Fruit fly (Drosophila melanogaster): Measurements from ENCODE around the gene FoxK.

Gene FoxK

DNA sequence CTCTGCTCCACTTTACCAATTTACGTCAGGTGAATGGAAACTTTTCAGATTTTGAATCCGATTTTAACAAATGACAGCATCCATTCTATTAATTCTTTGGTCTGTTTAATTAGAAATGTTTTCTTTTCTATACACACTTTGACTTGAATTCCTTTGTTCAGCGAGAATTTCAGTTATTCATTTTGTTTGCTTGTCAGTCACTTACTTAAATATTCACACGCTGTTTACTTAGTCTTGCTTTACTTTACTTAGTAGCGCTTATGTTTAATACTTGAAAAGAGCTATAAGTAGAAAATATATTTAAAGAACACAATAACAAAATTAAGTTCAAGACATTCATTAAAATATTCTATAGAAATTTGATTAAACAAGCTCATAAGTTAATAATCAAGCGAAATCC is 13.2 kb downstream of the FoxK start, which contains the start of gene CG32073 (continued):
- TF ChIP-seq cwo (GFP tag; optimal IDR thresholded peaks at IDR 0.05) (peak; percentile 64), CG7556 (GFP tag; optimal IDR thresholded peaks at IDR 0.05) (peak; percentile 17), CG1603 (tag; optimal IDR thresholded peaks at IDR 0.05) (peak; percentile 23), D19A (tag; optimal IDR thresholded peaks at IDR 0.05) (peak; percentile 48), rib (GFP tag; IDR thresholded peaks at IDR 0.05) (no peak), Awh (GFP tag; IDR thresholded peaks at IDR 0.05) (0 out of 2 replicates have a peak, but pooled peaks have one; percentile 16), CG8924 (tag; optimal IDR thresholded peaks at IDR 0.05) (peak; percentile 9), lab (GFP tag; optimal IDR thresholded peaks at IDR 0.05) (peak; percentile 75), CG14710 (tag; optimal IDR thresholded peaks at IDR 0.05) (peak; percentile 42), CG6654 (GFP tag; optimal IDR thresholded peaks at IDR 0.05) (no peak), tap (tag; optimal IDR thresholded peaks at IDR 0.05) (peak; percentile 36), CG13296 (GFP tag; optimal IDR thresholded peaks at IDR 0.05) (peak; percentile 55), CG33213 (GFP tag; optimal IDR thresholded peaks at IDR 0.05) (peak; percentile 34), CG18599 (GFP tag; optimal IDR thresholded peaks at IDR 0.05) (peak; percentile 75), CG18262 (tag; optimal IDR thresholded peaks at IDR 0.05) (peak; percentile 43), CG3065 (GFP tag; optimal IDR thresholded peaks at IDR 0.05) (no peak), CG17361 (GFP tag; IDR thresholded peaks at IDR 0.05) (peak; percentile 53; the same call in 2 of the 3 replicates), CG3281 (GFP tag; optimal IDR thresholded peaks at IDR 0.05) (peak; percentile 2), Dbx (GFP tag; IDR thresholded peaks at IDR 0.05) (peak; percentile 25; the same call in 1 of the 3 replicates), CG6254 (GFP tag; optimal IDR thresholded peaks at IDR 0.05) (peak; percentile 33), CG6813 (GFP tag; optimal IDR thresholded peaks at IDR 0.05) (peak; percentile 55), CG10979 (tag; optimal IDR thresholded peaks at IDR 0.05) (peak; percentile 33), CG30431 (GFP tag; optimal IDR thresholded peaks at IDR 0.05) (no peak), CG9727 (GFP tag; optimal IDR thresholded peaks at IDR 0.05) (peak; percentile 16), schlank (tag; optimal IDR thresholded peaks at IDR 0.05) (peak; percentile 33), ATbp (GFP tag; optimal IDR thresholded peaks at IDR 0.05) (peak; percentile 51), wek (GFP tag; optimal IDR thresholded peaks at IDR 0.05) (peak; percentile 40), CG4424 (GFP tag; optimal IDR thresholded peaks at IDR 0.05) (peak; percentile 40)

DNA sequence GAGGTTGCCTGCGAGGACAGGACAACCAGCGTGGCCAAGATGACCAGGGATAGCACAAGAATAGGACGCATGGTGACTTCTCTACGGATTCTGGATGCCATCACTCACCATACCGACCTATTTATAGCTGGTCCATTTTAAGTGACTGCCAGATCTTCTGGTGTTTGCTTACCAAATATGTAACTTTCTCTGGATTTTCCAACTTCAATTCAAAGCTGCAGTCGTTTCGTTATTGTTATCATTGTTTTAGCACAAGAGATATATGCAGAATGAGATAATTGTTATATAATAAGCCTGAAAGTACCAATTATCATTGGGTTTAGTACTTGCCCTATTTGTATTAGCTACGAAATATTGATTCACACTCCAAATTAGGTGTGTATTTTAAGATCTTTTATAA is 16.8 kb downstream of the FoxK start, which contains the start of gene CG32071:
Gene CG32071 (minus strand): TSS at position 101 of the 400 bp plus-strand sequence.
- no peak for TF ChIP-seq CG32767 (GFP tag; IDR thresholded peaks at IDR 0.05)
- TF ChIP-seq Pdp1 (GFP tag; optimal IDR thresholded peaks at IDR 0.05): peak in 1 of 2 experiments; percentile 71

DNA sequence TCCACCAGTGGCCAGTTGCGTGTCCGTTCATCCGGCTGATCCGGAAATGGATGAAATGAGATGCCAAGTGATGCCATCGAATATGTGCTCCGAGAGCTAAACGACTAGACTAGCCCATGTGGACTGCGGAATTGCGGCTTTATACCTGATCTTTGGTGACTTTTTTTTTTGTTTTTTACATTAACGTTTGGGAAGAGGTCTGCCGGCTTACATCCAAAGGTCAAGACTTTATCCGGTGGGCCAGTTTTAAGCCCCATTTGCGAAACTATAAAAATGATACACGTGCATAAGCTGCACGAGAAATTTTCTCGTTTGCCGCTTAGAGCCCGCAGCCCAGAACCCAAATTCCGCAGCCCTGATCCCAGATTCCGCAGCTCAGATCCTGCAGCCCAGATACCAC is 17.7 kb downstream of the FoxK start, which contains the start of gene Elo68alpha:
Gene Elo68alpha (minus strand): TSS at position 101 of the 400 bp plus-strand sequence.
- TF ChIP-seq toy (GFP tag; IDR thresholded peaks at IDR 0.05): no peak
- no peak for TF ChIP-seq gem (tag; optimal IDR thresholded peaks at IDR 0.05)
- TF ChIP-seq PHDP (tag; optimal IDR thresholded peaks at IDR 0.05): no peak
- no peak for TF ChIP-seq en (GFP tag; optimal IDR thresholded peaks at IDR 0.05)
- TF ChIP-seq HLH3B (GFP tag; IDR thresholded peaks at IDR 0.05): no peak
- TF ChIP-seq prd (optimal IDR thresholded peaks at IDR 0.05): no peak
- TF ChIP-seq prd (GFP tag; IDR thresholded peaks at IDR 0.05): no peak
- TF ChIP-seq CG4617 (GFP tag; optimal IDR thresholded peaks at IDR 0.05; ENCODE audit: borderline replicate concordance): no peak
- no peak for TF ChIP-seq stwl (tag; optimal IDR thresholded peaks at IDR 0.05)
- TF ChIP-seq CG9932 (GFP tag; IDR thresholded peaks at IDR 0.05): no peak
- no peak for TF ChIP-seq CG4404 (GFP tag; IDR thresholded peaks at IDR 0.05)
- no peak for TF ChIP-seq CG6683 (GFP tag; optimal IDR thresholded peaks at IDR 0.05)
- TF ChIP-seq CG6765 (GFP tag; optimal IDR thresholded peaks at IDR 0.05): no peak
- no peak for TF ChIP-seq z (GFP tag; IDR thresholded peaks at IDR 0.05)
- TF ChIP-seq ara (GFP tag; IDR thresholded peaks at IDR 0.05): no peak
